Worm (Caenorhabditis elegans) whole organism, mixed stage, embryonic: ENCODE measurements around the gene Y38F2AL.12.
"Not testable (repeated sequence)": the region's sequence is repeated elsewhere in the genome, so short reads cannot be mapped to it uniquely, and the experiment has no call there.

Source experiments
- M03D4.4 ChIP-seq: sonication (generic microtip); optimal IDR thresholded peaks from 2 replicates; lab custom pipeline; 2017; ENCODE audit warnings: mild to moderate bottlenecking, missing genetic modification characterization, missing compliant biosample characterization
- bed-3 ChIP-seq: fragments of 200-800 bp; sonication (Bioruptor generic); optimal IDR thresholded peaks from 3 replicates; lab custom pipeline; 2018; ENCODE audit warnings: mild to moderate bottlenecking, missing genetic modification characterization, moderate library complexity, missing compliant biosample characterization
- blmp-1 ChIP-seq: fragments of 150-350 bp; optimal IDR thresholded peaks from 2 replicates; lab custom pipeline; 2014; ENCODE audit warnings: missing biosample characterization, missing genetic modification characterization
- ceh-43 ChIP-seq: fragments of 200-800 bp; sonication (Bioruptor generic); optimal IDR thresholded peaks from 2 replicates; lab custom pipeline; 2018; ENCODE audit warnings: mild to moderate bottlenecking, missing genetic modification characterization, moderate library complexity, missing compliant biosample characterization
- ceh-83 ChIP-seq: fragments of 200-800 bp; sonication (Bioruptor generic); optimal IDR thresholded peaks from 2 replicates; lab custom pipeline; 2018; ENCODE audit warnings: mild to moderate bottlenecking, missing genetic modification characterization, missing compliant biosample characterization
- ces-1 ChIP-seq: fragments of 150-350 bp; optimal IDR thresholded peaks from 2 replicates; lab custom pipeline; 2014; ENCODE audit warnings: missing biosample characterization, missing genetic modification reagents, missing genetic modification characterization
- cnd-1 ChIP-seq: fragments of 200-800 bp; sonication (Bioruptor generic); optimal IDR thresholded peaks from 2 replicates; lab custom pipeline; 2018; ENCODE audit warnings: mild to moderate bottlenecking, missing genetic modification characterization, missing compliant biosample characterization
- drap-1 ChIP-seq: fragments of 200-800 bp; sonication (Bioruptor generic); optimal IDR thresholded peaks from 3 replicates; lab custom pipeline; 2018; ENCODE audit warnings: mild to moderate bottlenecking, missing genetic modification characterization, missing compliant biosample characterization
- elt-1 ChIP-seq: sonication (generic microtip); optimal IDR thresholded peaks from 2 replicates; lab custom pipeline; 2017; ENCODE audit warnings: missing genetic modification characterization, mild to moderate bottlenecking, missing compliant biosample characterization, antibody characterized with exemption, moderate library complexity, borderline replicate concordance; ENCODE audit not compliant: insufficient read depth
- elt-3 ChIP-seq: fragments of 150-350 bp; optimal IDR thresholded peaks from 2 replicates; lab custom pipeline; 2014; ENCODE audit warnings: missing biosample characterization, missing genetic modification characterization
- flh-1 ChIP-seq: fragments of 200-800 bp; sonication (Bioruptor generic); optimal IDR thresholded peaks from 2 replicates; lab custom pipeline; 2018; ENCODE audit warnings: mild to moderate bottlenecking, missing genetic modification characterization, moderate library complexity, missing compliant biosample characterization
- ham-2 ChIP-seq: fragments of 200-800 bp; sonication (Bioruptor generic); optimal IDR thresholded peaks from 2 replicates; lab custom pipeline; 2018; ENCODE audit warnings: mild to moderate bottlenecking, missing genetic modification characterization, missing compliant biosample characterization
- hlh-1 ChIP-seq: fragments of 150-350 bp; optimal IDR thresholded peaks from 2 replicates; lab custom pipeline; 2014; ENCODE audit warnings: missing biosample characterization, missing genetic modification reagents, missing genetic modification characterization
- lin-13 ChIP-seq: fragments of 150-350 bp; optimal IDR thresholded peaks from 2 replicates; lab custom pipeline; 2014; ENCODE audit warnings: missing biosample characterization, missing genetic modification characterization
- lin-32 ChIP-seq: fragments of 200-800 bp; sonication (Bioruptor generic); optimal IDR thresholded peaks from 2 replicates; lab custom pipeline; 2018; ENCODE audit warnings: mild to moderate bottlenecking, missing genetic modification characterization, missing compliant biosample characterization
- lsy-2 ChIP-seq: fragments of 150-350 bp; optimal IDR thresholded peaks from 2 replicates; lab custom pipeline; 2014; ENCODE audit warnings: missing biosample characterization, missing genetic modification characterization
- mab-5 ChIP-seq: fragments of 150-350 bp; optimal IDR thresholded peaks from 2 replicates; lab custom pipeline; 2014; ENCODE audit warnings: missing biosample characterization, missing genetic modification characterization
- mls-2 ChIP-seq: sonication (generic microtip); optimal IDR thresholded peaks from 2 replicates; lab custom pipeline; 2016; ENCODE audit warnings: mild to moderate bottlenecking, missing genetic modification characterization, moderate library complexity, missing compliant biosample characterization
- nhr-12 ChIP-seq: fragments of 150-350 bp; optimal IDR thresholded peaks from 2 replicates; lab custom pipeline; 2014; ENCODE audit warnings: missing biosample characterization, missing genetic modification characterization
- nhr-28 ChIP-seq: fragments of 150-350 bp; optimal IDR thresholded peaks from 2 replicates; lab custom pipeline; 2014; ENCODE audit warnings: missing biosample characterization, missing genetic modification characterization
- nhr-76 ChIP-seq: sonication (generic microtip); optimal IDR thresholded peaks from 2 replicates; lab custom pipeline; 2017; ENCODE audit warnings: missing biosample characterization, missing genetic modification characterization
- pha-4 ChIP-seq: fragments of 150-350 bp; optimal IDR thresholded peaks from 2 replicates; lab custom pipeline; 2018; ENCODE audit warnings: missing biosample characterization, missing genetic modification reagents, missing genetic modification characterization
- sem-2 ChIP-seq: fragments of 200-800 bp; sonication (Bioruptor generic); optimal IDR thresholded peaks from 2 replicates; lab custom pipeline; 2018; ENCODE audit warnings: mild to moderate bottlenecking, missing genetic modification characterization, missing compliant biosample characterization
- snpc-4 ChIP-seq: fragments of 150-350 bp; optimal IDR thresholded peaks from 2 replicates; lab custom pipeline; 2014; ENCODE audit warnings: missing biosample characterization, missing genetic modification characterization
- sptf-1 ChIP-seq: sonication (generic microtip); optimal IDR thresholded peaks from 2 replicates; lab custom pipeline; 2017; ENCODE audit warnings: mild to moderate bottlenecking, missing genetic modification characterization, moderate library complexity, missing compliant biosample characterization
- tbx-8 ChIP-seq: fragments of 200-800 bp; sonication (Bioruptor generic); optimal IDR thresholded peaks from 2 replicates; lab custom pipeline; 2018; ENCODE audit warnings: mild to moderate bottlenecking, missing genetic modification characterization, moderate library complexity, missing compliant biosample characterization
- unc-120 ChIP-seq: sonication (generic microtip); optimal IDR thresholded peaks from 2 replicates; lab custom pipeline; 2017; ENCODE audit warnings: missing genetic modification characterization, missing compliant biosample characterization; ENCODE audit not compliant: poor library complexity, severe bottlenecking
- unc-62 ChIP-seq: fragments of 150-350 bp; optimal IDR thresholded peaks from 2 replicates; lab custom pipeline; 2014; ENCODE audit warnings: missing biosample characterization, missing genetic modification reagents, missing genetic modification characterization
- zip-8 ChIP-seq: fragments of 150-350 bp; optimal IDR thresholded peaks from 2 replicates; lab custom pipeline; 2014; ENCODE audit warnings: missing biosample characterization, missing genetic modification characterization
- ztf-11 ChIP-seq: fragments of 150-350 bp; optimal IDR thresholded peaks from 2 replicates; lab custom pipeline; 2014; ENCODE audit warnings: missing biosample characterization, missing genetic modification characterization

Y38F2AL.12 gene

ce11 chrIV:2316273-2316672 lies at the start of gene Y38F2AL.12:
TSS of gene Y38F2AL.12 (plus strand) at chrIV:2316573.
- TF ChIP-seq elt-1 (tag; lab: Kevin White, UChicago) (no peak), nhr-12 (tag; lab: Kevin White, UChicago) (no peak), bed-3 (GFP tag; lab: Kevin White, UChicago) (no peak), mab-5 (tag; lab: Kevin White, UChicago) (no peak), M03D4.4 (tag; lab: Kevin White, UChicago) (no peak), hlh-1 (tag; lab: Kevin White, UChicago) (no peak), tbx-8 (GFP tag; lab: Kevin White, UChicago) (no peak), pha-4 (tag; lab: Kevin White, UChicago) (no peak), nhr-28 (tag; lab: Kevin White, UChicago) (no peak), cnd-1 (tag; lab: Kevin White, UChicago) (no peak), snpc-4 (tag; lab: Kevin White, UChicago) (no peak), elt-3 (tag; lab: Kevin White, UChicago) (no peak), blmp-1 (tag; lab: Kevin White, UChicago) (no peak), ces-1 (GFP tag; lab: Kevin White, UChicago) (no peak), nhr-76 (tag; lab: Kevin White, UChicago) (no peak), lin-32 (no peak), flh-1 (no peak), unc-120 (tag; lab: Kevin White, UChicago) (no peak)

DNA sequence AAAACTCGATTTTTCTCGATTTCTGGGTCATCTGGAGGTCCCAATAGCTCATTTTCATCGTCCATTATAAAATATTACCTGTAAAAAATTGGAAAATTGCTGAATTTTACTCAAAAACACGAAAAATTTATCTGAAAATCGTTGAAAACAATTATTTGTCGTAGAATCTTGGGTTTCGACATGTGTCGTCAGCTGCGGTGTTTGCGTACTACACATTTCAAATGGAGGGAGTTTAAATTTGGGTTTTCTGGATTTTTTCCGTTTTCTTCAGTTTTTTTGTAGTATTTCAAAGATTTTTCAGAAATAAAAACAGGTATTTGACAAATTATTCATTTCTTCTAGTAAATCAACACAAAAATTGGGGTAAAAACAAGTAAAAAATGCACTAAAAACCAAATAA lies 40.8 kb upstream of the Y38F2AL.12 start, which contains the start of gene M70.5:
Gene M70.5, minus strand, starts transcription at position 78 of the 400 bp plus-strand sequence.
- TF ChIP-seq mls-2; lsy-2; ham-2 (GFP tag; lab: Kevin White, UChicago): not testable (repeated sequence)

DNA sequence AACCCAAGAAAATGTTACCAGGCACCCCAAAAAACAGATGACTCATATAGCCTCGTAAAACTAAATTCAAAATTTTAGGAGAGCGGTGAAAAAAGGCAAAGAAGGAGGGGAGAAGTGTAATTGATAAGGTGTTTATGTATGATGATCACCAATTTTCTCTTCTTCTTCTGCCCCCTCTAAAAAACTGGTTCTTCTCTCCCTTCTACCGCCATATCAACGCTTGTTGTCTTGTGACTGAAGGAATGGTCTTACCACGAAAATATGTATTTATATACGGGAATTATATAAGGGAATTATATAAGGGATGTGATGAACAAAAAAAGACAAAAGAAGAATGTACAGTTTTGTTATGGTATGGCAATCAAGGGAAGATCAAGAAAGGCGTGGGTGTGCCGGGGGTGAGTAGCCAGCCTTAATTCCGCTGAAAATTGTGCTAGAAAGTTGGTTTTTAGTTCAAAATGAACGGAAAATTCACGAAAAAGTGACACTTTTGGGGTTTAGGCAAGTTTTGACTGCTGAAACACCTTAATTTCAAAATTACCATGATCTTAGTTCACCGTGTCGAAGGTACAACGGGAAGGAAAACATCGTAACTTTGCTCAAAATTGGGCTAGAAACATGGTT lies 34.9 kb upstream of the Y38F2AL.12 start:
- TF ChIP-seq nhr-76 (tag; lab: Kevin White, UChicago): no peak
- TF ChIP-seq sem-2 (GFP tag; lab: Kevin White, UChicago): no peak
- no peak for TF ChIP-seq M03D4.4 (tag; lab: Kevin White, UChicago)
- no peak for TF ChIP-seq elt-1 (tag; lab: Kevin White, UChicago)
- no peak for TF ChIP-seq unc-62
- TF ChIP-seq tbx-8 (GFP tag; lab: Kevin White, UChicago): no peak
- no peak for TF ChIP-seq zip-8 (tag; lab: Kevin White, UChicago)
- TF ChIP-seq sptf-1 (tag; lab: Kevin White, UChicago): no peak
- no peak for TF ChIP-seq ztf-11 (tag; lab: Kevin White, UChicago)
- TF ChIP-seq bed-3 (GFP tag; lab: Kevin White, UChicago): no peak
- no peak for TF ChIP-seq lsy-2
- TF ChIP-seq lin-13 (tag; lab: Kevin White, UChicago): no peak
- no peak for TF ChIP-seq ces-1 (GFP tag; lab: Kevin White, UChicago)
- TF ChIP-seq unc-120 (tag; lab: Kevin White, UChicago): no peak
- TF ChIP-seq mab-5 (tag; lab: Kevin White, UChicago): no peak
- TF ChIP-seq drap-1 (GFP tag; lab: Kevin White, UChicago): no peak
- TF ChIP-seq ceh-83: no peak
- no peak for TF ChIP-seq lin-32
- no peak for TF ChIP-seq mls-2

- TF ChIP-seq cnd-1 (tag; lab: Kevin White, UChicago) (no peak), lin-13 (tag; lab: Kevin White, UChicago) (no peak), elt-3 (tag; lab: Kevin White, UChicago) (no peak), mls-2 (no peak), ceh-43 (GFP tag; lab: Kevin White, UChicago) (no peak), ztf-11 (tag; lab: Kevin White, UChicago) (no peak), flh-1 (no peak)
Observed at ce11 chrIV:2284462-2285047, 31.8 kb upstream of the Y38F2AL.12 start.
